Worm (Caenorhabditis elegans): ENCODE results near the gene rnp-9.

The rnp-9 gene

ce11 chrX:10146592-10146991 is 20.5 kb upstream of the rnp-9 start, which contains the start of gene unc-115 (continued):
- TF ChIP-seq aha-1 (tag; optimal IDR thresholded peaks at IDR 0.05) = no peak
- TF ChIP-seq Y116A8C.19 (tag; optimal IDR thresholded peaks at IDR 0.05; ENCODE audit: borderline replicate concordance) = no peak
- TF ChIP-seq mef-2 (tag; optimal IDR thresholded peaks at IDR 0.05) = peak; percentile 18
- peak; percentile 76 for TF ChIP-seq fkh-10 (GFP tag; optimal IDR thresholded peaks at IDR 0.05)
- no peak for TF ChIP-seq efl-3 (GFP tag; optimal IDR thresholded peaks at IDR 0.05)
- TF ChIP-seq sup-37 (GFP tag; optimal IDR thresholded peaks at IDR 0.05) = no peak
- peak in 2 of 6 experiments; percentile 34 to 64 for TF ChIP-seq elt-3 (tag; optimal IDR thresholded peaks at IDR 0.05)
- no peak for TF ChIP-seq unc-98 (GFP tag; IDR thresholded peaks at IDR 0.05)
- peak; percentile 30 for TF ChIP-seq snpc-4 (tag; optimal IDR thresholded peaks at IDR 0.05)
- TF ChIP-seq tbx-2 (tag; optimal IDR thresholded peaks at IDR 0.05) = peak; percentile 86
- TF ChIP-seq nhr-77 (tag; optimal IDR thresholded peaks at IDR 0.05) = peak; percentile 65
- TF ChIP-seq lin-39 (tag; optimal IDR thresholded peaks at IDR 0.05) = no peak
- TF ChIP-seq mab-9 (GFP tag; IDR thresholded peaks at IDR 0.05) = peak; percentile 76
- no peak for TF ChIP-seq fkh-4 (tag; optimal IDR thresholded peaks at IDR 0.05; ENCODE audit: borderline replicate concordance)
- peak; percentile 71 for TF ChIP-seq ces-1 (GFP tag; optimal IDR thresholded peaks at IDR 0.05)
- TF ChIP-seq jun-1 (tag; optimal IDR thresholded peaks at IDR 0.05) = peak; percentile 65
- TF ChIP-seq ceh-8 (GFP tag; optimal IDR thresholded peaks at IDR 0.05) = peak; percentile 36
- TF ChIP-seq grh-1 (GFP tag; IDR thresholded peaks at IDR 0.05) = peak; percentile 53
- no peak for TF ChIP-seq hpl-2 (GFP tag; optimal IDR thresholded peaks at IDR 0.05)
- peak; percentile 82 for TF ChIP-seq rnt-1 (tag; optimal IDR thresholded peaks at IDR 0.05)
- TF ChIP-seq pax-3 (tag; optimal IDR thresholded peaks at IDR 0.05) = peak; percentile 23
- peak in 1 of 2 experiments; percentile 74 for TF ChIP-seq mdl-1 (tag; optimal IDR thresholded peaks at IDR 0.05)
- no peak for TF ChIP-seq hlh-17 (GFP tag; optimal IDR thresholded peaks at IDR 0.05; ENCODE audit: borderline replicate concordance)
- peak; percentile 72 for TF ChIP-seq isw-1 (GFP tag; IDR thresholded peaks at IDR 0.05)
- no peak for TF ChIP-seq unc-30 (tag; optimal IDR thresholded peaks at IDR 0.05)
- TF ChIP-seq nhr-90 (tag; optimal IDR thresholded peaks at IDR 0.05; ENCODE audit: poor library complexity) = peak; percentile 70
- peak; percentile 59 for TF ChIP-seq irx-1 (tag; optimal IDR thresholded peaks at IDR 0.05)
- peak; percentile 73 for TF ChIP-seq ztf-4 (tag; optimal IDR thresholded peaks at IDR 0.05)
- peak; percentile 89 for TF ChIP-seq skn-1 (tag; optimal IDR thresholded peaks at IDR 0.05)
- TF ChIP-seq pag-3 (tag; optimal IDR thresholded peaks at IDR 0.05; ENCODE audit: borderline replicate concordance, insufficient read depth) = no peak
- peak; percentile 62 for TF ChIP-seq fos-1 (tag; optimal IDR thresholded peaks at IDR 0.05)
- no peak for TF ChIP-seq zag-1 (tag; optimal IDR thresholded peaks at IDR 0.05)
- peak; percentile 85 for TF ChIP-seq nhr-20 (tag; optimal IDR thresholded peaks at IDR 0.05)
- peak; percentile 97 for TF ChIP-seq lin-14 (GFP tag; optimal IDR thresholded peaks at IDR 0.05)
- TF ChIP-seq lin-13 (GFP tag; optimal IDR thresholded peaks at IDR 0.05) = peak; percentile 15
- TF ChIP-seq nhr-237 (tag; optimal IDR thresholded peaks at IDR 0.05) = no peak
- TF ChIP-seq zip-4 (GFP tag; optimal IDR thresholded peaks at IDR 0.05) = peak; percentile 6
- TF ChIP-seq dpl-1 (GFP tag; optimal IDR thresholded peaks at IDR 0.05) = peak in 1 of 3 experiments; percentile 42
- TF ChIP-seq snu-23 (GFP tag; optimal IDR thresholded peaks at IDR 0.05) = peak; percentile 90
- TF ChIP-seq C04F5.9 (tag; optimal IDR thresholded peaks at IDR 0.05) = no peak
- no peak for TF ChIP-seq pqm-1 (tag; optimal IDR thresholded peaks at IDR 0.05)
- TF ChIP-seq nhr-84 (tag; optimal IDR thresholded peaks at IDR 0.05) = no peak
- TF ChIP-seq lsy-2 (tag; optimal IDR thresholded peaks at IDR 0.05) = peak; percentile 59 to 73
- TF ChIP-seq nhr-71 (tag; optimal IDR thresholded peaks at IDR 0.05) = peak; percentile 91
- no peak for TF ChIP-seq lin-15B (tag; optimal IDR thresholded peaks at IDR 0.05)
- TF ChIP-seq ceh-88 (GFP tag; IDR thresholded peaks at IDR 0.05) = no peak; the same call in 1 of the 2 replicates
- peak; percentile 79 to 86 for TF ChIP-seq egl-27 (tag; optimal IDR thresholded peaks at IDR 0.05)
- no peak for TF ChIP-seq tlp-1 (tag; optimal IDR thresholded peaks at IDR 0.05)
- TF ChIP-seq hlh-4 (tag; optimal IDR thresholded peaks at IDR 0.05) = no peak
- TF ChIP-seq ztf-11 (tag; optimal IDR thresholded peaks at IDR 0.05) = peak in 1 of 2 experiments; percentile 66
- TF ChIP-seq egl-13 (tag; optimal IDR thresholded peaks at IDR 0.05) = peak; percentile 80

Measured in whole organism, L1 larva.